Worm (Caenorhabditis elegans) whole organism, mixed stage, embryonic: ENCODE data around the gene str-262.
A peak's percentile ranks its signal among the peaks of the same experiment; 100 is the strongest.

Source experiments
- M03D4.4 ChIP-seq: sonication (generic microtip); optimal IDR thresholded peaks from 2 replicates; lab custom pipeline; 2017; ENCODE audit warnings: mild to moderate bottlenecking, missing genetic modification characterization, missing compliant biosample characterization
- bed-3 ChIP-seq: fragments of 200-800 bp; sonication (Bioruptor generic); optimal IDR thresholded peaks from 3 replicates; lab custom pipeline; 2018; ENCODE audit warnings: mild to moderate bottlenecking, missing genetic modification characterization, moderate library complexity, missing compliant biosample characterization
- ceh-43 ChIP-seq: fragments of 200-800 bp; sonication (Bioruptor generic); optimal IDR thresholded peaks from 2 replicates; lab custom pipeline; 2018; ENCODE audit warnings: mild to moderate bottlenecking, missing genetic modification characterization, moderate library complexity, missing compliant biosample characterization
- ceh-83 ChIP-seq: fragments of 200-800 bp; sonication (Bioruptor generic); optimal IDR thresholded peaks from 2 replicates; lab custom pipeline; 2018; ENCODE audit warnings: mild to moderate bottlenecking, missing genetic modification characterization, missing compliant biosample characterization
- cnd-1 ChIP-seq: fragments of 200-800 bp; sonication (Bioruptor generic); optimal IDR thresholded peaks from 2 replicates; lab custom pipeline; 2018; ENCODE audit warnings: mild to moderate bottlenecking, missing genetic modification characterization, missing compliant biosample characterization
- drap-1 ChIP-seq: fragments of 200-800 bp; sonication (Bioruptor generic); optimal IDR thresholded peaks from 3 replicates; lab custom pipeline; 2018; ENCODE audit warnings: mild to moderate bottlenecking, missing genetic modification characterization, missing compliant biosample characterization
- elt-3 ChIP-seq: fragments of 150-350 bp; optimal IDR thresholded peaks from 2 replicates; lab custom pipeline; 2014; ENCODE audit warnings: missing biosample characterization, missing genetic modification characterization
- flh-1 ChIP-seq: fragments of 200-800 bp; sonication (Bioruptor generic); optimal IDR thresholded peaks from 2 replicates; lab custom pipeline; 2018; ENCODE audit warnings: mild to moderate bottlenecking, missing genetic modification characterization, moderate library complexity, missing compliant biosample characterization
- ham-2 ChIP-seq: fragments of 200-800 bp; sonication (Bioruptor generic); optimal IDR thresholded peaks from 2 replicates; lab custom pipeline; 2018; ENCODE audit warnings: mild to moderate bottlenecking, missing genetic modification characterization, missing compliant biosample characterization
- hlh-1 ChIP-seq: fragments of 150-350 bp; optimal IDR thresholded peaks from 2 replicates; lab custom pipeline; 2014; ENCODE audit warnings: missing biosample characterization, missing genetic modification reagents, missing genetic modification characterization
- lin-32 ChIP-seq: fragments of 200-800 bp; sonication (Bioruptor generic); optimal IDR thresholded peaks from 2 replicates; lab custom pipeline; 2018; ENCODE audit warnings: mild to moderate bottlenecking, missing genetic modification characterization, missing compliant biosample characterization
- lsy-2 ChIP-seq: fragments of 150-350 bp; optimal IDR thresholded peaks from 2 replicates; lab custom pipeline; 2014; ENCODE audit warnings: missing biosample characterization, missing genetic modification characterization
- mab-5 ChIP-seq: fragments of 150-350 bp; optimal IDR thresholded peaks from 2 replicates; lab custom pipeline; 2014; ENCODE audit warnings: missing biosample characterization, missing genetic modification characterization
- mep-1 ChIP-seq: fragments of 150-350 bp; optimal IDR thresholded peaks from 2 replicates; lab custom pipeline; 2017; ENCODE audit warnings: missing biosample characterization, missing genetic modification reagents, missing genetic modification characterization, inconsistent platforms
- mls-2 ChIP-seq: sonication (generic microtip); optimal IDR thresholded peaks from 2 replicates; lab custom pipeline; 2016; ENCODE audit warnings: mild to moderate bottlenecking, missing genetic modification characterization, moderate library complexity, missing compliant biosample characterization
- nhr-12 ChIP-seq: fragments of 150-350 bp; optimal IDR thresholded peaks from 2 replicates; lab custom pipeline; 2014; ENCODE audit warnings: missing biosample characterization, missing genetic modification characterization
- nhr-2 ChIP-seq: fragments of 150-350 bp; optimal IDR thresholded peaks from 2 replicates; lab custom pipeline; 2014; ENCODE audit warnings: missing biosample characterization, missing genetic modification characterization
- nhr-237 ChIP-seq: fragments of 150-350 bp; optimal IDR thresholded peaks from 2 replicates; lab custom pipeline; 2014; ENCODE audit warnings: missing biosample characterization, missing genetic modification characterization
- nhr-28 ChIP-seq: fragments of 150-350 bp; optimal IDR thresholded peaks from 2 replicates; lab custom pipeline; 2014; ENCODE audit warnings: missing biosample characterization, missing genetic modification characterization
- nhr-76 ChIP-seq: sonication (generic microtip); optimal IDR thresholded peaks from 2 replicates; lab custom pipeline; 2017; ENCODE audit warnings: missing biosample characterization, missing genetic modification characterization
- snpc-4 ChIP-seq: fragments of 150-350 bp; optimal IDR thresholded peaks from 2 replicates; lab custom pipeline; 2014; ENCODE audit warnings: missing biosample characterization, missing genetic modification characterization
- sptf-1 ChIP-seq: sonication (generic microtip); optimal IDR thresholded peaks from 2 replicates; lab custom pipeline; 2017; ENCODE audit warnings: mild to moderate bottlenecking, missing genetic modification characterization, moderate library complexity, missing compliant biosample characterization
- tbx-8 ChIP-seq: fragments of 200-800 bp; sonication (Bioruptor generic); optimal IDR thresholded peaks from 2 replicates; lab custom pipeline; 2018; ENCODE audit warnings: mild to moderate bottlenecking, missing genetic modification characterization, moderate library complexity, missing compliant biosample characterization
- unc-120 ChIP-seq: sonication (generic microtip); optimal IDR thresholded peaks from 2 replicates; lab custom pipeline; 2017; ENCODE audit warnings: missing genetic modification characterization, missing compliant biosample characterization; ENCODE audit not compliant: poor library complexity, severe bottlenecking
- unc-39 ChIP-seq: fragments of 150-350 bp; optimal IDR thresholded peaks from 2 replicates; lab custom pipeline; 2014; ENCODE audit warnings: missing biosample characterization, missing genetic modification characterization
- unc-62 ChIP-seq: fragments of 150-350 bp; optimal IDR thresholded peaks from 2 replicates; lab custom pipeline; 2014; ENCODE audit warnings: missing biosample characterization, missing genetic modification reagents, missing genetic modification characterization
- ztf-11 ChIP-seq: fragments of 150-350 bp; optimal IDR thresholded peaks from 2 replicates; lab custom pipeline; 2014; ENCODE audit warnings: missing biosample characterization, missing genetic modification characterization

The str-262 gene

ce11 chrV:731330-731729 lies 21.2 kb downstream of the str-262 start:
- TF ChIP-seq lsy-2 (tag; lab: Kevin White, UChicago) (no peak), unc-62 (peak; percentile 87), nhr-2 (tag; lab: Kevin White, UChicago) (peak; percentile 89), tbx-8 (GFP tag; lab: Kevin White, UChicago) (no peak), hlh-1 (tag; lab: Kevin White, UChicago) (peak; percentile 98), nhr-28 (tag; lab: Kevin White, UChicago) (no peak), drap-1 (GFP tag; lab: Kevin White, UChicago) (peak; percentile 11), unc-120 (tag; lab: Kevin White, UChicago) (peak; percentile 91), M03D4.4 (tag; lab: Kevin White, UChicago) (peak; percentile 41), ceh-43 (no peak)

- no peak for TF ChIP-seq elt-3 (tag; lab: Kevin White, UChicago)
Measured at ce11 chrV:730216-730615, 22.4 kb downstream of the str-262 start.

DNA sequence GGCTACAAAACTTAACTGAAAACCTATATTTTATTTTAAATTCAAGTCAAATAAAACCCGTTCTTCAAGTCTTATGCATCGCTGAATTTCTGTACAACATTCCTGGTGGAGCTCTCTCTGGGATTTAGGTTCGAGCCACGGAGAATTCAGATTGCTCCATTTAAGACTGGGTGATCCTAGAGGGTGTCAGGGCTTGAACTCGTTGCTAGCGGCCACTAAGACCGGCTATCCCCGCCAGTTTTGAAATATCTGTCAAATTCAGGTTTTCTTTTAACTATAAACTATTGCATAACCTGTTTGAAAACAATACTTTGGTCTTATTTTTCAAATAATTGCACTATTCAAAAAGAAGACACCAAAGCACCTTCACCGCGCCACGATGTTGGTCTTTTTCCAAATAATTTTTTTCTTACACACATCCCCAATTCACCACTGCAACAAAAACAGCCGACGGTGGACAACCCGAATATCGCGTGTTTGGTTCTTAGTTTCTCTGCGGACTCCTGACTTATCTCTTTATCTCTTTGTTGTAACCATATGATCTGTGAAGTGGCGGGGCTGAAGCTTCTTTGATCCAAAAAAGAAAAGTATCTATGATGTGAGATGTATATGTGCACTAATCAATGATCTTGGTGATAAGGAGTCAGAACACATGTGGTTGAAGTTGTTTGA lies 23.6 kb downstream of the str-262 start:
- TF ChIP-seq snpc-4 (tag; lab: Kevin White, UChicago) (no peak), nhr-12 (tag; lab: Kevin White, UChicago) (no peak), ceh-43 (no peak), hlh-1 (tag; lab: Kevin White, UChicago) (peak; percentile 2), nhr-2 (tag; lab: Kevin White, UChicago) (no peak), sptf-1 (tag; lab: Kevin White, UChicago) (no peak), unc-39 (tag; lab: Kevin White, UChicago) (no peak)

ce11 chrV:727484-728351 lies 24.9 kb downstream of the str-262 start, which contains the start of the genes icl-1 and srh-2:
icl-1 (minus strand) TSS chrV:728004.
srh-2 (plus strand) TSS chrV:728301.
- no peak for TF ChIP-seq lin-32 (GFP tag; lab: Kevin White, UChicago)
- no peak for TF ChIP-seq bed-3 (GFP tag; lab: Kevin White, UChicago)
- TF ChIP-seq M03D4.4 (tag; lab: Kevin White, UChicago): no peak
- no peak for TF ChIP-seq nhr-237 (tag; lab: Kevin White, UChicago)
- TF ChIP-seq mab-5 (tag; lab: Kevin White, UChicago): peak; percentile 54
- no peak for TF ChIP-seq nhr-76 (tag; lab: Kevin White, UChicago)
- TF ChIP-seq nhr-2 (tag; lab: Kevin White, UChicago): no peak
- TF ChIP-seq unc-62: peak; percentile 66
- TF ChIP-seq ceh-43: no peak
- no peak for TF ChIP-seq ztf-11 (tag; lab: Kevin White, UChicago)
- TF ChIP-seq drap-1 (GFP tag; lab: Kevin White, UChicago): no peak
- TF ChIP-seq mls-2 (tag; lab: Kevin White, UChicago): no peak
- TF ChIP-seq unc-120 (tag; lab: Kevin White, UChicago): peak; percentile 72
- TF ChIP-seq ham-2 (GFP tag; lab: Kevin White, UChicago): no peak
- TF ChIP-seq unc-39 (tag; lab: Kevin White, UChicago): no peak
- TF ChIP-seq cnd-1 (tag; lab: Kevin White, UChicago): no peak
- TF ChIP-seq hlh-1 (tag; lab: Kevin White, UChicago): peak; percentile 69
- TF ChIP-seq mep-1 (tag; lab: Kevin White, UChicago): no peak

DNA sequence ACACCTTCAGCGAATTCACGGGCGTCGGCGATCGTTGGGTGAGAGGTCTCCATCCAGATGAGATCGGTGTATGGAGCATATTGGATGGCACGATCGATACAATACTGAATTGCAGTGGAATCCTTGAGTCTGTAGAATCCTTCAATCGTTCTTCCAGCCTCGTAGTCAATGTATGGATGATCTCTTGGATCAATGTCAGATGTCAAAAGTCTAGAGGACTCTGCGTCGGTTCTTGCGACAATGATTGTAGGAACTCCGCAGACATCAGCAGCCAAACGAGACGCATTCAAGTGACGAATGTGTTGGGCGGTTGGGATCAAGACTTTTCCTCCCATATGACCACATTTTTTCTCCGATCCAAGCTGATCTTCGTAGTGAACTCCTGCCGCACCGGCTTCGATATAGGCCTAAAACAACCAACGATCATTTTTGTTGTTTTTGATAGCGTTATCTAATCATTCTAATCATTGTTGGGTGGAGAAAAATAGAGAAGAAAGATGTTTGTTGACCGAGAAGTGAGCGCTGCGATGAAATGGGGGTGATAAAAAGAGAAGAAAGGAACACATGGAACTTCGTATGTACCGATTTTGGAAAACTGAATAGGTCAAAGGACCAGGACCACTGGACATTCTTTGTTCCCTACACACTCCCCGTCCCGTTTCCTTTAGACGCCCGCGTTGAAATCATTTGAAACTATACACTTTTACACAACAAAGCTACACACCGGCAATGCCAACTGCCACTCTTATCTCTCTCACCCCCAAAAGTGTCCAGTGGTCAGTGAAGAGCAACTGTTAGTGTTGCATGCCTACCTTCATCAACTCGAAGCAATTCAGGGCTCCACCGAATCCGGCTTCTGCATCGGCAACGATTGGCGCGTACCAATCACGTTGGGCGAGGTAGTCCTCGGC lies 25.8 kb downstream of the str-262 start:
- peak; percentile 30 for TF ChIP-seq unc-120 (tag; lab: Kevin White, UChicago)
- no peak for TF ChIP-seq ham-2 (GFP tag; lab: Kevin White, UChicago)
- no peak for TF ChIP-seq flh-1 (GFP tag; lab: Kevin White, UChicago)
- no peak for TF ChIP-seq ceh-83 (GFP tag; lab: Kevin White, UChicago)
- peak; percentile 77 for TF ChIP-seq hlh-1 (tag; lab: Kevin White, UChicago)
- TF ChIP-seq, all 35 proteins: peak for 2
